Fruit fly (Drosophila melanogaster) whole organism, wandering third instar larva: ENCODE results near the gene CG13876.

Experiments used
- Abd-B ChIP-seq: fragments of >200 bp; optimal IDR thresholded peaks from 2 replicates; lab custom pipeline; 2017; ENCODE audit warnings: missing biosample characterization, missing genetic modification characterization
- CG32264 ChIP-seq: fragments of 200-800 bp; sonication (Bioruptor generic); optimal IDR thresholded peaks from 2 replicates; lab custom pipeline; 2016; ENCODE audit warnings: missing biosample characterization, missing genetic modification characterization
- CG9705 ChIP-seq: fragments of 200-800 bp; sonication (Bioruptor generic); optimal IDR thresholded peaks from 2 replicates; lab custom pipeline; 2018; ENCODE audit warnings: missing biosample characterization, mild to moderate bottlenecking, missing genetic modification characterization
- CrebA ChIP-seq: fragments of 200-800 bp; sonication (Bioruptor generic); optimal IDR thresholded peaks from 2 replicates; lab custom pipeline; 2016; ENCODE audit warnings: missing biosample characterization, mild to moderate bottlenecking, missing genetic modification characterization, borderline replicate concordance
- Dfd ChIP-seq: fragments of >200 bp; optimal IDR thresholded peaks from 2 replicates; lab custom pipeline; 2017; ENCODE audit warnings: missing biosample characterization, missing genetic modification characterization
- Dif ChIP-seq: fragments of 200-275, 200-300 bp; sonication (Bioruptor generic); optimal IDR thresholded peaks from 2 replicates; lab custom pipeline; 2018; ENCODE audit warnings: missing biosample characterization, missing genetic modification characterization; ENCODE audit not compliant: partially characterized antibody
- GATAd ChIP-seq: sonication (Bioruptor generic); optimal IDR thresholded peaks from 2 replicates; lab custom pipeline; 2016; ENCODE audit warnings: missing biosample characterization, missing genetic modification characterization
- HLH106 ChIP-seq: fragments of 200-800 bp; optimal IDR thresholded peaks from 3 replicates; lab custom pipeline; 2019; ENCODE audit warnings: missing biosample characterization, mild to moderate bottlenecking, missing genetic modification characterization, moderate library complexity
- Hr78 ChIP-seq: fragments of >200 bp; optimal IDR thresholded peaks from 2 replicates; lab custom pipeline; 2017; ENCODE audit warnings: missing biosample characterization, missing genetic modification characterization
- Hr83 ChIP-seq: fragments of 200-300 bp; sonication (Bioruptor generic); optimal IDR thresholded peaks from 2 replicates; lab custom pipeline; 2016; ENCODE audit warnings: missing biosample characterization, mild to moderate bottlenecking, missing genetic modification characterization, moderate library complexity; ENCODE audit not compliant: poor library complexity, severe bottlenecking
- Jra ChIP-seq: sonication (Bioruptor generic); optimal IDR thresholded peaks from 2 replicates; lab custom pipeline; 2016; ENCODE audit warnings: missing biosample characterization, missing genetic modification characterization
- Myc ChIP-seq: fragments of >200 bp; optimal IDR thresholded peaks from 2 replicates; lab custom pipeline; 2017
- N ChIP-seq: fragments of >200 bp; optimal IDR thresholded peaks from 2 replicates; lab custom pipeline; 2018; ENCODE audit warnings: missing biosample characterization, missing external identifiers, missing genetic modification characterization
- OdsH ChIP-seq: fragments of 200-800 bp; sonication (Bioruptor generic); optimal IDR thresholded peaks from 2 replicates; lab custom pipeline; 2016; ENCODE audit warnings: missing biosample characterization, mild to moderate bottlenecking, missing genetic modification characterization
- Rel ChIP-seq, 2 experiments: fragments of 200-800 bp; sonication (Bioruptor generic) in 1 of 2; optimal IDR thresholded peaks; 2 replicates in 1 of 2; 3 replicates in 1 of 2; lab custom pipeline; 2016 to 2019; ENCODE audit warnings: mild to moderate bottlenecking in 2 of 2, missing biosample characterization in 2 of 2, missing genetic modification characterization in 2 of 2, moderate library complexity in 1 of 2
- Sp1 ChIP-seq: fragments of 200-800 bp; sonication (Bioruptor generic); optimal IDR thresholded peaks from 3 replicates; lab custom pipeline; 2019; ENCODE audit warnings: missing biosample characterization, mild to moderate bottlenecking, missing genetic modification characterization, moderate library complexity
- br ChIP-seq: fragments of 200-800 bp; sonication (Bioruptor generic); optimal IDR thresholded peaks from 2 replicates; lab custom pipeline; 2016; ENCODE audit warnings: missing biosample characterization, missing genetic modification characterization
- dl ChIP-seq, 2 experiments: fragments of 175-275, 200-275 bp in 1 of 2; fragments of 200-275 bp in 1 of 2; sonication (Bioruptor generic); optimal IDR thresholded peaks; lab custom pipeline; 2018; ENCODE audit warnings: mild to moderate bottlenecking in 2 of 2, missing biosample characterization in 2 of 2, missing genetic modification characterization in 2 of 2, moderate library complexity in 2 of 2; ENCODE audit not compliant: partially characterized antibody in 2 of 2, insufficient read depth in 1 of 2
- dmrt93B ChIP-seq: fragments of 200-800 bp; sonication (Bioruptor generic); optimal IDR thresholded peaks from 2 replicates; lab custom pipeline; 2018; ENCODE audit warnings: missing biosample characterization, mild to moderate bottlenecking, missing genetic modification characterization
- dsf ChIP-seq: sonication (Bioruptor generic); optimal IDR thresholded peaks from 2 replicates; lab custom pipeline; 2016; ENCODE audit warnings: missing biosample characterization, missing genetic modification characterization, borderline replicate concordance
- foxo ChIP-seq, 2 experiments: fragments of 200-800 bp; sonication (Bioruptor generic); optimal IDR thresholded peaks; 2 replicates in 1 of 2; 3 replicates in 1 of 2; lab custom pipeline; 2016 to 2017; ENCODE audit warnings: missing biosample characterization in 2 of 2, missing genetic modification characterization in 2 of 2
- fru ChIP-seq: fragments of 200-800 bp; sonication (Bioruptor generic); optimal IDR thresholded peaks from 3 replicates; lab custom pipeline; 2016; ENCODE audit warnings: missing biosample characterization, mild to moderate bottlenecking, missing genetic modification characterization
- h ChIP-seq: fragments of 200-800 bp; sonication (Bioruptor generic); optimal IDR thresholded peaks from 3 replicates; lab custom pipeline; 2016; ENCODE audit warnings: missing biosample characterization, mild to moderate bottlenecking, missing genetic modification characterization
- jim ChIP-seq: fragments of 175-275, 200-325 bp; sonication (Bioruptor generic); optimal IDR thresholded peaks from 2 replicates; lab custom pipeline; 2016; ENCODE audit warnings: missing biosample characterization, mild to moderate bottlenecking, missing genetic modification characterization
- pan ChIP-seq: fragments of >200 bp; optimal IDR thresholded peaks from 2 replicates; lab custom pipeline; 2017
- psq ChIP-seq: fragments of 200-800 bp; sonication (Bioruptor generic); optimal IDR thresholded peaks from 3 replicates; lab custom pipeline; 2017; ENCODE audit warnings: missing biosample characterization, mild to moderate bottlenecking, missing genetic modification characterization, moderate library complexity
- rgr ChIP-seq: fragments of 200-800 bp; sonication (Bioruptor generic); optimal IDR thresholded peaks from 3 replicates; lab custom pipeline; 2016; ENCODE audit warnings: missing biosample characterization, mild to moderate bottlenecking, missing genetic modification characterization
- sage ChIP-seq: fragments of 200-800 bp; sonication (Bioruptor generic); optimal IDR thresholded peaks from 2 replicates; lab custom pipeline; 2016; ENCODE audit warnings: missing biosample characterization, mild to moderate bottlenecking, missing genetic modification characterization
- sv ChIP-seq: fragments of 200-800 bp; sonication (Bioruptor generic); optimal IDR thresholded peaks from 3 replicates; lab custom pipeline; 2016; ENCODE audit warnings: missing biosample characterization, missing genetic modification characterization
- tai ChIP-seq: sonication (Bioruptor generic); optimal IDR thresholded peaks from 2 replicates; lab custom pipeline; 2016; ENCODE audit warnings: missing biosample characterization, missing genetic modification characterization
- usp ChIP-seq: fragments of >200 bp; optimal IDR thresholded peaks from 2 replicates; lab custom pipeline; 2017; ENCODE audit warnings: missing biosample characterization, missing genetic modification characterization
- woc ChIP-seq: sonication (Bioruptor generic); optimal IDR thresholded peaks from 2 replicates; lab custom pipeline; 2016; ENCODE audit warnings: missing biosample characterization, mild to moderate bottlenecking, missing genetic modification characterization

CG13876 gene

DNA sequence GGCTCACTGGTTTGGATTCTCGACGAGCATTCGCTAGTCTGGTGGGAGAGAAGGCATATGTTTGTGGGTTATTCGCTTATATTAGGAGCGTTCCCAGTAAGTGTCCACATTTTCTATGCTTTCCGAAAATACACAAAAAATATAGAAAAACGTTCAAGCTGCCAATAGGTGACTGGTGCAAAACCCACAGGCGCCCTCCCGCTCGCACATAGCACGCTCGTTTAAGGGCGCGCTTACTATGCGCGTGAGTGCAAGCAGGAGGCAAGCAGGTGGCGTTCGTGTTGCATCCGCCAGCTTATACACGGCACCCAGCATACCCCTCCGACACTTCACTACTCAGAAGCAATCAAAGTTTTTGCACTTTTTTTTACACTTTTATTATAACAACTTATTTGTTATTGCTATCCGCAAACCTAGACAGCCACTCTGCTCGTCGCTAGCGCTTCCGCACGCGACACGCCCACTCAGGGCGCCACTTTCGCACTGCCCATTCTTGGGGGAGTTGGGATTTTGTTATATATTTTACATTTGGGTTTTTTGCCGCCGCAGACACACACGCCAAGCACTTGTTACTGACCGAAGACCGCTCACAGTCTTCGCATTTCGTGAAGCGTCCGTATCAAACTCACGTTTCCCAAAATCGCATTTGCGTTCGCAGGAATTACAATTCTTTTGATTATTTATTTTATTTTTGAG lies 6.7 kb upstream of the CG13876 start:
- TF ChIP-seq psq (GFP tag; lab: Kevin White, UChicago) (no peak), usp (GFP tag; lab: Kevin White, UChicago) (no peak), dsf (GFP tag; lab: Kevin White, UChicago) (no peak), dmrt93B (GFP tag; lab: Kevin White, UChicago) (no peak), GATAd (GFP tag; lab: Kevin White, UChicago) (no peak), Jra (GFP tag; lab: Kevin White, UChicago) (no peak), CG32264 (GFP tag; lab: Kevin White, UChicago) (no peak), jim (GFP tag; lab: Kevin White, UChicago) (no peak), dl (GFP tag; optimal IDR thresholded peaks at IDR 0.05; lab: Kevin White, UChicago; ENCODE audit: insufficient read depth in 1 of 2, partially characterized antibody in 2 of 2) (peak in 1 of 2 experiments; percentile 64), Hr78 (GFP tag; lab: Kevin White, UChicago) (no peak), Rel (GFP tag; optimal IDR thresholded peaks at IDR 0.05; lab: Kevin White, UChicago) (no peak), Rel (tag; optimal IDR thresholded peaks at IDR 0.05; lab: Kevin White, UChicago) (peak; percentile 12), OdsH (GFP tag; lab: Kevin White, UChicago) (no peak), Abd-B (GFP tag; lab: Kevin White, UChicago) (no peak), CrebA (no peak), tai (GFP tag; lab: Kevin White, UChicago) (no peak), Myc (lab: Kevin White, UChicago) (no peak), foxo (GFP tag; optimal IDR thresholded peaks at IDR 0.05; lab: Kevin White, UChicago) (no peak), N (no peak), br (GFP tag; lab: Kevin White, UChicago) (no peak), Dif (GFP tag; lab: Kevin White, UChicago) (peak; percentile 98), woc (GFP tag; lab: Kevin White, UChicago) (no peak), h (no peak), sv (GFP tag; lab: Kevin White, UChicago) (no peak)

- TF ChIP-seq fru (GFP tag; lab: Kevin White, UChicago): peak; percentile 6
- no peak for TF ChIP-seq sage (GFP tag; lab: Kevin White, UChicago)
- no peak for TF ChIP-seq GATAd (GFP tag; lab: Kevin White, UChicago)
- no peak for TF ChIP-seq Hr78 (GFP tag; lab: Kevin White, UChicago)
- no peak for TF ChIP-seq pan (lab: Kevin White, UChicago)
- TF ChIP-seq Sp1: peak; percentile 69
- TF ChIP-seq OdsH (GFP tag; lab: Kevin White, UChicago): peak; percentile 68
- peak; percentile 17 for TF ChIP-seq h
- TF ChIP-seq CG9705 (GFP tag; lab: Kevin White, UChicago): peak; percentile 57
- TF ChIP-seq dmrt93B (GFP tag; lab: Kevin White, UChicago): peak; percentile 60
- TF ChIP-seq Hr83 (GFP tag; lab: Kevin White, UChicago): peak; percentile 89
- TF ChIP-seq Jra (GFP tag; lab: Kevin White, UChicago): no peak
- TF ChIP-seq rgr (GFP tag; lab: Kevin White, UChicago): peak; percentile 73
- TF ChIP-seq HLH106 (tag; lab: Kevin White, UChicago): peak; percentile 78
- TF ChIP-seq foxo (GFP tag; optimal IDR thresholded peaks at IDR 0.05; lab: Kevin White, UChicago): peak in 1 of 2 experiments; percentile 75
- TF ChIP-seq sv (GFP tag; lab: Kevin White, UChicago): peak; percentile 12
- TF ChIP-seq psq (GFP tag; lab: Kevin White, UChicago): peak; percentile 52
- peak; percentile 6 for TF ChIP-seq Rel (GFP tag; optimal IDR thresholded peaks at IDR 0.05; lab: Kevin White, UChicago)
- TF ChIP-seq Rel (tag; optimal IDR thresholded peaks at IDR 0.05; lab: Kevin White, UChicago): no peak
These were observed 6.0 kb upstream of the CG13876 start, which contains the start of the genes rno and mri for dm6 chr3L:199754-200596. rno (minus strand) TSS chr3L:199762. mri (plus strand) TSS chr3L:200174.

- TF ChIP-seq CG32264 (GFP tag; lab: Kevin White, UChicago) (no peak), Dfd (GFP tag; lab: Kevin White, UChicago) (no peak), HLH106 (tag; lab: Kevin White, UChicago) (no peak), Abd-B (GFP tag; lab: Kevin White, UChicago) (no peak), tai (GFP tag; lab: Kevin White, UChicago) (no peak), Myc (lab: Kevin White, UChicago) (peak; percentile 6), foxo (GFP tag; optimal IDR thresholded peaks at IDR 0.05; lab: Kevin White, UChicago) (no peak), fru (GFP tag; lab: Kevin White, UChicago) (peak; percentile 38), dsf (GFP tag; lab: Kevin White, UChicago) (no peak), Rel (GFP tag; optimal IDR thresholded peaks at IDR 0.05; lab: Kevin White, UChicago) (no peak), Rel (tag; optimal IDR thresholded peaks at IDR 0.05; lab: Kevin White, UChicago) (peak; percentile 32)
These were observed 2.3 kb upstream of the CG13876 start, which contains the start of gene NitFhit for dm6 chr3L:203536-204135. NitFhit (plus strand) TSS chr3L:203730.
